Fruit fly (Drosophila melanogaster) whole organism, pupa: ENCODE measurements around the gene CG18528.

Experiments
- CG10348 ChIP-seq: fragments of 200-800 bp; sonication (Bioruptor generic); IDR thresholded peaks from 2 replicates; pipeline ENCODE4 v1.3.6; 2022; ENCODE audit warnings: missing biosample characterization, missing genetic modification characterization
- CG12605 ChIP-seq: fragments of 200-800 bp; sonication (Bioruptor generic); IDR thresholded peaks from 2 replicates; pipeline ENCODE4 v1.3.6; 2022; ENCODE audit warnings: missing biosample characterization, missing genetic modification characterization
- CG13204 ChIP-seq: fragments of 200-800 bp; sonication (Bioruptor generic); optimal IDR thresholded peaks from 2 replicates; lab custom pipeline; 2018; ENCODE audit warnings: missing biosample characterization, mild to moderate bottlenecking, missing genetic modification characterization, moderate library complexity
- CG14655 ChIP-seq: fragments of 200-800 bp; sonication (Bioruptor generic); optimal IDR thresholded peaks from 3 replicates; lab custom pipeline; 2017; ENCODE audit warnings: mild to moderate bottlenecking, missing biosample characterization, missing genetic modification reagents, missing genetic modification characterization
- CG15710 ChIP-seq: fragments of 200-800 bp; sonication (Bioruptor generic); optimal IDR thresholded peaks from 2 replicates; lab custom pipeline; 2018; ENCODE audit warnings: missing biosample characterization, mild to moderate bottlenecking, missing genetic modification characterization, moderate library complexity
- CG17806 ChIP-seq: fragments of 200-800 bp; sonication (Bioruptor generic); optimal IDR thresholded peaks from 2 replicates; lab custom pipeline; 2018; ENCODE audit warnings: missing biosample characterization, mild to moderate bottlenecking, missing genetic modification characterization, moderate library complexity
- CG32121 ChIP-seq: fragments of 200-800 bp; sonication (Bioruptor generic); IDR thresholded peaks from 2 replicates; pipeline ENCODE4 v1.3.6; 2022; ENCODE audit warnings: missing biosample characterization, missing genetic modification characterization
- CG34367 ChIP-seq: fragments of 200-800 bp; sonication (Bioruptor generic); optimal IDR thresholded peaks from 2 replicates; lab custom pipeline; 2018; ENCODE audit warnings: missing biosample characterization, mild to moderate bottlenecking, missing genetic modification characterization
- CG4496 ChIP-seq: fragments of 200-800 bp; sonication (Bioruptor generic); IDR thresholded peaks from 3 replicates; pipeline ENCODE4 v1.3.6; 2022; ENCODE audit warnings: missing biosample characterization, missing genetic modification characterization
- CG8159 ChIP-seq: fragments of 200-800 bp; sonication (Bioruptor generic); optimal IDR thresholded peaks from 3 replicates; lab custom pipeline; 2018; ENCODE audit warnings: missing biosample characterization, mild to moderate bottlenecking, missing genetic modification characterization, moderate library complexity
- CG8301 ChIP-seq: fragments of 200-800 bp; sonication (Bioruptor generic); optimal IDR thresholded peaks from 2 replicates; lab custom pipeline; 2018; ENCODE audit warnings: missing biosample characterization, mild to moderate bottlenecking, missing genetic modification characterization
- CG9948 ChIP-seq: fragments of 200-800 bp; sonication (Bioruptor generic); optimal IDR thresholded peaks from 2 replicates; lab custom pipeline; 2018; ENCODE audit warnings: missing biosample characterization, mild to moderate bottlenecking, missing genetic modification characterization, moderate library complexity
- D1 ChIP-seq: fragments of 200-800 bp; sonication (Bioruptor generic); optimal IDR thresholded peaks from 2 replicates; lab custom pipeline; 2018; ENCODE audit warnings: missing biosample characterization, mild to moderate bottlenecking, missing genetic modification characterization, moderate library complexity
- EcR ChIP-seq: fragments of 200-800 bp; sonication (Bioruptor generic); optimal IDR thresholded peaks from 3 replicates; lab custom pipeline; 2019; ENCODE audit warnings: missing biosample characterization, missing genetic modification characterization, mild to moderate bottlenecking, moderate library complexity, missing genetic modification reagents
- Ets98B ChIP-seq: fragments of 200-800 bp; sonication (Bioruptor generic); IDR thresholded peaks from 2 replicates; pipeline ENCODE4 v1.3.6; 2022; ENCODE audit warnings: missing biosample characterization, missing genetic modification characterization
- Pif1A ChIP-seq: fragments of 200-800 bp; sonication (Bioruptor generic); optimal IDR thresholded peaks from 3 replicates; lab custom pipeline; 2016; ENCODE audit warnings: missing biosample characterization, missing genetic modification characterization
- Pif1B ChIP-seq: fragments of 200-800 bp; sonication (Bioruptor generic); optimal IDR thresholded peaks from 3 replicates; lab custom pipeline; 2016; ENCODE audit warnings: missing biosample characterization, missing genetic modification characterization
- Snoo ChIP-seq: fragments of 200-800 bp; sonication (Bioruptor generic); optimal IDR thresholded peaks from 3 replicates; lab custom pipeline; 2017; ENCODE audit warnings: missing biosample characterization, mild to moderate bottlenecking, missing genetic modification characterization, inconsistent platforms
- fd96Ca ChIP-seq: fragments of 200-800 bp; sonication (Bioruptor generic); IDR thresholded peaks from 3 replicates; pipeline ENCODE4 v1.3.6; 2022; ENCODE audit warnings: missing biosample characterization, missing genetic modification characterization
- gl ChIP-seq: fragments of 200-800 bp; sonication (Bioruptor generic); optimal IDR thresholded peaks from 2 replicates; lab custom pipeline; 2018; ENCODE audit warnings: missing biosample characterization, mild to moderate bottlenecking, missing genetic modification characterization
- rn ChIP-seq: fragments of 200-800 bp; sonication (Bioruptor generic); IDR thresholded peaks from 2 replicates; pipeline ENCODE4 v1.3.6; 2022; ENCODE audit warnings: missing biosample characterization, missing genetic modification characterization

CG18528 gene

dm6 chr3R:24375561-24375960 is 15.6 kb upstream of the CG18528 start, which contains the start of gene CG17781:
CG17781 (minus strand) TSS chr3R:24375661.
- no peak for TF ChIP-seq D1

DNA sequence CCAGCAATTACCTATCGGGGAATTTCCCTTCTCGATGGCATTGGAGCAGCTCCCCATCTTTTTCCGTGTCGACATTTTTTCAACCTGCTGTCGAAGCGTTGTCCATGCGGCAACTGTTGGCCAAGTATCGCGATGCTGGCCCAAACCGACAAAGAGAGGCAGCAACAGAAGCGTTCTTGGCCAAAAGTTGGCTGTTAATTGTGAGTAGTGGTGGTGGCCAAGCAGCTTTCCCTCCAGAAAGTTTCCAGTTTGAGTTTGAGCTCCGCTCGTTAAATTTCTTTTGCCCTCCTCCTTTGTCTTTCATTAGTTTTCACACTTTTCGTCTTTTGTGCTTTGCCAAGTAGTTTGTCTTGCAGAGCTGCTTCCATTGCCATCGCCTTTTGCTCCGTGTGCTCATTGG is 12.7 kb upstream of the CG18528 start, which contains the start of gene CG17782:
CG17782 (minus strand) TSS at position 101 of the 400 bp plus-strand sequence.
- no peak for TF ChIP-seq CG10348 (GFP tag; lab: Robert Waterston, UW)
- no peak for TF ChIP-seq CG9948 (tag; lab: Kevin White, UChicago)
- no peak for TF ChIP-seq Snoo (tag; lab: Kevin White, UChicago)
- TF ChIP-seq CG15710 (tag; lab: Kevin White, UChicago) = no peak
- TF ChIP-seq CG34367 (tag; lab: Kevin White, UChicago) = no peak

- TF ChIP-seq Pif1B (GFP tag; lab: Kevin White, UChicago) = no peak
- no peak for TF ChIP-seq CG15710 (tag; lab: Kevin White, UChicago)
- TF ChIP-seq gl (tag; lab: Kevin White, UChicago) = no peak
- no peak for TF ChIP-seq CG8301
- no peak for TF ChIP-seq fd96Ca (GFP tag; lab: Robert Waterston, UW)
- TF ChIP-seq rn (GFP tag; lab: Robert Waterston, UW) = no peak
- TF ChIP-seq CG32121 (GFP tag; lab: Robert Waterston, UW) = no peak
- TF ChIP-seq CG12605 (GFP tag; lab: Robert Waterston, UW) = no peak
- no peak for TF ChIP-seq CG14655 (GFP tag; lab: Kevin White, UChicago)
Measured at dm6 chr3R:24369268-24369667, 9.3 kb upstream of the CG18528 start, which contains the start of gene CG13614. CG13614 (plus strand) TSS chr3R:24369568.

DNA sequence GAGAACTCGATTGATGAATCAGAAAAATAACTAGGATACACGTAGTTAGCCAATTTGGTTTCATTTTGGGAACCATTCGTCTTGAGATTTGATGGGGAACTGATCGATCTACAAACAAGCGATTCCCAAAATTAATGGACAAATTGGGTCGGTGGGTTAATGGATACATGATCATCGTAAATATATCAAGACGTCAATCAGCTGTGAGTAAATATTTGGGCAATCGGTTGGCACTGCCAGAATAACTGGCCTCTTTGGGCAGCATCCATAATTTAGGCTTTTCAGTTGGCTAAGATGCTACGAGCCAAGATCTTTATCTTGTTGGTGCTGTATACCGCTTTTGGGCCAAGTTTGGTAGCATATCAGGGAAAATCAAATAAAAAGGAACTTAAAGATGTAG is 8.1 kb upstream of the CG18528 start, which contains the start of the genes CG42812 and CG33341:
CG42812 (minus strand) TSS at position 101 of the 400 bp plus-strand sequence.
CG33341 (plus strand) TSS at position 295 of the 400 bp plus-strand sequence.
- TF ChIP-seq Pif1A (GFP tag; lab: Kevin White, UChicago) (no peak), CG12605 (GFP tag; lab: Robert Waterston, UW) (no peak), CG13204 (GFP tag; lab: Kevin White, UChicago) (no peak), Pif1B (GFP tag; lab: Kevin White, UChicago) (no peak), CG8301 (no peak), gl (tag; lab: Kevin White, UChicago) (no peak), CG10348 (GFP tag; lab: Robert Waterston, UW) (no peak), rn (GFP tag; lab: Robert Waterston, UW) (no peak), fd96Ca (GFP tag; lab: Robert Waterston, UW) (no peak), D1 (no peak), Ets98B (GFP tag; lab: Robert Waterston, UW) (no peak), CG32121 (GFP tag; lab: Robert Waterston, UW) (no peak), CG4496 (GFP tag; lab: Robert Waterston, UW) (no peak), CG17806 (tag; lab: Kevin White, UChicago) (no peak), CG14655 (GFP tag; lab: Kevin White, UChicago) (no peak), EcR (no peak), Snoo (tag; lab: Kevin White, UChicago) (no peak), CG34367 (tag; lab: Kevin White, UChicago) (no peak), CG9948 (tag; lab: Kevin White, UChicago) (no peak), CG8159 (tag; lab: Kevin White, UChicago) (no peak)

dm6 chr3R:24367120-24367519 is 7.2 kb upstream of the CG18528 start, which contains the start of gene CG42811:
CG42811 (minus strand) TSS chr3R:24367220.
- no peak for TF ChIP-seq D1
- TF ChIP-seq CG12605 (GFP tag; lab: Robert Waterston, UW) = no peak
- TF ChIP-seq fd96Ca (GFP tag; lab: Robert Waterston, UW) = no peak
- TF ChIP-seq rn (GFP tag; lab: Robert Waterston, UW) = no peak
- TF ChIP-seq CG15710 (tag; lab: Kevin White, UChicago) = no peak
- no peak for TF ChIP-seq CG32121 (GFP tag; lab: Robert Waterston, UW)
- no peak for TF ChIP-seq Pif1B (GFP tag; lab: Kevin White, UChicago)
- no peak for TF ChIP-seq gl (tag; lab: Kevin White, UChicago)
- no peak for TF ChIP-seq Pif1A (GFP tag; lab: Kevin White, UChicago)
- TF ChIP-seq CG9948 (tag; lab: Kevin White, UChicago) = no peak
- TF ChIP-seq CG34367 (tag; lab: Kevin White, UChicago) = no peak
- TF ChIP-seq EcR = no peak
- no peak for TF ChIP-seq Snoo (tag; lab: Kevin White, UChicago)

DNA sequence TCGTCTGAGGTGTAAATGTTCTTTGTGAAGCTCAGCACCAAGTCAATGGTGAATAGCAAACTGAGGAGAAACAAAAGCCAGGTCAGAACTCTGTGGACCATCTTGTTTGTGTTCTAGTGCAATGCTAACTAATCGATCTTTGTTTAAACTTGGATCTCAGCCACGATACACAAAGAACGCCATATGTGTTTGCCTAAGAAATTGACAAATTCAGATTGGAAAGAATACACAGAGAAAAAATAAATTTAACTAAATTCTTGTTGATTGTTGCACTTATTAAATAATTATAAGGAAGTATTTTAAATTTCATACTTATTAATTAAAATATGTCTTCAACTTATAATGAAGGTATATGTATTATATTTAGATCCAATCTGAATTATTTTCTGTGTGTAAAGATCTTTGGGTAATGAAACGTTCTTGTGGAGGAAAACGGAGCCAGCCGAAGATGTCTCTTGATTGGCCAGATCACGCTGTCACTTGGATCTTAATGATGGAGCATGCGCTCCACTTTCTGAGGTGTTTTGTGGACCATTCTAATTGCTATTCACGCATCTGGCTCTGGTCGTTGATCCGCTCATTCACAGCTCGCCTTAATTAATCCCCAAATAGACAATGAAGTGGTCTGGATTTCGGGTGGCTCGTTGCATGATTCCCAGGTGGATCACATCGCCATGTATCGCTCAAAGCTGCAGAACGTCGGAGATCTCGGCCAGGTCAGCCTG is 5.1 kb upstream of the CG18528 start, which contains the start of the genes CG17784 and CG13613:
CG17784 (minus strand) TSS at position 101 of the 725 bp plus-strand sequence.
CG13613 (plus strand) TSS at position 675 of the 725 bp plus-strand sequence.
- no peak for TF ChIP-seq Pif1B (GFP tag; lab: Kevin White, UChicago)
- TF ChIP-seq CG8301 = no peak
- TF ChIP-seq CG13204 (GFP tag; lab: Kevin White, UChicago) = no peak
- no peak for TF ChIP-seq CG32121 (GFP tag; lab: Robert Waterston, UW)
